Fruit fly (Drosophila melanogaster) whole organism, embryonic: ENCODE measurements around the gene Alg12.

Experiments used
- CG10979 ChIP-seq: fragments of 200-800 bp; sonication (Bioruptor generic); optimal IDR thresholded peaks from 2 replicates; lab custom pipeline; 2018; ENCODE audit warnings: missing biosample characterization, mild to moderate bottlenecking, missing genetic modification characterization, moderate library complexity
- CG12942 ChIP-seq: fragments of 200-800 bp; sonication (Bioruptor generic); optimal IDR thresholded peaks from 3 replicates; lab custom pipeline; 2016; ENCODE audit warnings: missing biosample characterization, missing genetic modification characterization
- CG13123 ChIP-seq: fragments of 200-800 bp; sonication (Bioruptor generic); optimal IDR thresholded peaks from 2 replicates; lab custom pipeline; 2016; ENCODE audit warnings: missing biosample characterization, missing genetic modification characterization
- CG13775 ChIP-seq: fragments of 200-800 bp; sonication (Bioruptor generic); optimal IDR thresholded peaks from 3 replicates; lab custom pipeline; 2017; ENCODE audit warnings: missing biosample characterization, mild to moderate bottlenecking, missing genetic modification characterization
- CG1603 ChIP-seq: fragments of 200-800 bp; sonication (Bioruptor generic); optimal IDR thresholded peaks from 2 replicates; lab custom pipeline; 2019; ENCODE audit warnings: missing biosample characterization, mild to moderate bottlenecking, missing genetic modification characterization, moderate library complexity
- CG1792 ChIP-seq: fragments of 200-800 bp; sonication (Bioruptor generic); optimal IDR thresholded peaks from 2 replicates; lab custom pipeline; 2016; ENCODE audit warnings: missing biosample characterization, missing genetic modification characterization
- CG18764 ChIP-seq: fragments of 200-800 bp; sonication (Bioruptor generic); optimal IDR thresholded peaks from 3 replicates; lab custom pipeline; 2016; ENCODE audit warnings: missing biosample characterization, missing genetic modification characterization
- CG2120 ChIP-seq: fragments of 200-800 bp; sonication (Bioruptor generic); optimal IDR thresholded peaks from 3 replicates; lab custom pipeline; 2016; ENCODE audit warnings: missing biosample characterization, missing genetic modification characterization
- CG2875 ChIP-seq: fragments of 200-800 bp; sonication (Bioruptor generic); optimal IDR thresholded peaks from 2 replicates; lab custom pipeline; 2017; ENCODE audit warnings: missing biosample characterization, mild to moderate bottlenecking, missing genetic modification characterization, missing genetic modification reagents
- CG33213 ChIP-seq: fragments of 200-800 bp; sonication (Bioruptor generic); optimal IDR thresholded peaks from 3 replicates; lab custom pipeline; 2016; ENCODE audit warnings: missing biosample characterization, missing genetic modification characterization
- CG34422 ChIP-seq: fragments of 200-800 bp; sonication (Bioruptor generic); IDR thresholded peaks from 3 replicates; pipeline ENCODE4 v1.3.6; 2022; ENCODE audit warnings: missing biosample characterization, missing genetic modification characterization
- CG4617 ChIP-seq: fragments of 200-800 bp; sonication (Bioruptor generic); optimal IDR thresholded peaks from 3 replicates; lab custom pipeline; 2016; ENCODE audit warnings: missing biosample characterization, missing genetic modification characterization, borderline replicate concordance
- CG4730 ChIP-seq: fragments of 200-800 bp; sonication (Bioruptor generic); IDR thresholded peaks from 2 replicates; pipeline ENCODE4 v1.3.6; 2022; ENCODE audit warnings: missing biosample characterization, missing genetic modification characterization
- CG6689 ChIP-seq: fragments of 200-800 bp; sonication (Bioruptor generic); IDR thresholded peaks from 2 replicates; pipeline ENCODE4 v1.3.6; 2022; ENCODE audit warnings: missing biosample characterization, missing genetic modification characterization
- CG7357 ChIP-seq: fragments of 200-800 bp; sonication (Bioruptor generic); IDR thresholded peaks from 3 replicates; pipeline ENCODE4 v1.3.6; 2022; ENCODE audit warnings: missing biosample characterization, missing genetic modification characterization
- CG7839 ChIP-seq: fragments of 200-800 bp; sonication (Bioruptor generic); optimal IDR thresholded peaks from 3 replicates; lab custom pipeline; 2018; ENCODE audit warnings: missing biosample characterization, mild to moderate bottlenecking, missing genetic modification characterization, moderate library complexity
- CG7963 ChIP-seq: fragments of 200-800 bp; sonication (Bioruptor generic); IDR thresholded peaks from 3 replicates; pipeline ENCODE4 v1.3.6; 2022; ENCODE audit warnings: missing biosample characterization, missing genetic modification characterization; ENCODE audit not compliant: partially characterized antibody
- CG8359 ChIP-seq: fragments of 200-800 bp; sonication (Bioruptor generic); optimal IDR thresholded peaks from 2 replicates; lab custom pipeline; 2017; ENCODE audit warnings: missing biosample characterization, mild to moderate bottlenecking, missing genetic modification characterization, borderline replicate concordance
- CG8765 ChIP-seq: fragments of 200-800 bp; sonication (Bioruptor generic); IDR thresholded peaks from 2 replicates; pipeline ENCODE4 v1.3.6; 2022; ENCODE audit warnings: missing biosample characterization, missing genetic modification characterization
- CHES-1-like ChIP-seq: fragments of 200-800 bp; sonication (Bioruptor generic); optimal IDR thresholded peaks from 2 replicates; lab custom pipeline; 2016; ENCODE audit warnings: missing biosample characterization, missing genetic modification characterization
- Camta ChIP-seq: fragments of 200-800 bp; sonication (Bioruptor generic); optimal IDR thresholded peaks from 2 replicates; lab custom pipeline; 2016; ENCODE audit warnings: missing biosample characterization, missing genetic modification characterization
- D19A ChIP-seq: fragments of 200-800 bp; optimal IDR thresholded peaks from 3 replicates; lab custom pipeline; 2019; ENCODE audit warnings: missing biosample characterization, mild to moderate bottlenecking, missing genetic modification characterization, moderate library complexity
- Dek ChIP-seq: fragments of 200-800 bp; sonication (Bioruptor generic); optimal IDR thresholded peaks from 3 replicates; lab custom pipeline; 2019; ENCODE audit warnings: missing biosample characterization, mild to moderate bottlenecking, missing genetic modification characterization, moderate library complexity
- Elba2 ChIP-seq: fragments of 200-800 bp; sonication (Bioruptor generic); optimal IDR thresholded peaks from 3 replicates; lab custom pipeline; 2016; ENCODE audit warnings: missing biosample characterization, missing genetic modification characterization
- Fer3 ChIP-seq: fragments of 200-800 bp; sonication (Bioruptor generic); optimal IDR thresholded peaks from 2 replicates; lab custom pipeline; 2018; ENCODE audit warnings: missing biosample characterization, mild to moderate bottlenecking, missing genetic modification characterization, moderate library complexity
- Gsc ChIP-seq: fragments of 200-800 bp; sonication (Bioruptor generic); IDR thresholded peaks from 2 replicates; pipeline ENCODE4 v1.3.6; 2022; ENCODE audit warnings: missing biosample characterization, missing genetic modification characterization
- Hey ChIP-seq: fragments of 200-800 bp; sonication (Bioruptor generic); optimal IDR thresholded peaks from 3 replicates; lab custom pipeline; 2018; ENCODE audit warnings: missing biosample characterization, mild to moderate bottlenecking, missing genetic modification characterization
- HmgD ChIP-seq: fragments of 200-800 bp; sonication (Bioruptor generic); optimal IDR thresholded peaks from 3 replicates; lab custom pipeline; 2016; ENCODE audit warnings: missing biosample characterization, missing genetic modification characterization
- HmgZ ChIP-seq: fragments of 200-800 bp; sonication (Bioruptor generic); optimal IDR thresholded peaks from 2 replicates; lab custom pipeline; 2018; ENCODE audit warnings: missing biosample characterization, mild to moderate bottlenecking, missing genetic modification characterization
- MESR4 ChIP-seq: fragments of 200-800 bp; sonication (Bioruptor generic); optimal IDR thresholded peaks from 2 replicates; lab custom pipeline; 2018; ENCODE audit warnings: missing biosample characterization, mild to moderate bottlenecking, missing genetic modification characterization, moderate library complexity
- Rx ChIP-seq: fragments of 200-800 bp; sonication (Bioruptor generic); IDR thresholded peaks from 2 replicates; pipeline ENCODE4 v1.3.6; 2022; ENCODE audit warnings: missing biosample characterization, missing genetic modification characterization
- Six4 ChIP-seq: fragments of 200-800 bp; sonication (Bioruptor generic); optimal IDR thresholded peaks from 2 replicates; lab custom pipeline; 2016; ENCODE audit warnings: missing biosample characterization, missing genetic modification characterization
- Vsx1 ChIP-seq: fragments of 200-800 bp; sonication (Bioruptor generic); optimal IDR thresholded peaks from 2 replicates; lab custom pipeline; 2017; ENCODE audit warnings: missing biosample characterization, mild to moderate bottlenecking, missing genetic modification characterization, missing genetic modification reagents
- ap ChIP-seq: fragments of 200-800 bp; sonication (Bioruptor generic); IDR thresholded peaks from 2 replicates; pipeline ENCODE4 v1.3.6; 2022; ENCODE audit warnings: missing biosample characterization, missing genetic modification characterization
- cato ChIP-seq: fragments of 200-800 bp; sonication (Bioruptor generic); optimal IDR thresholded peaks from 2 replicates; lab custom pipeline; 2016; ENCODE audit warnings: missing biosample characterization, missing genetic modification characterization, borderline replicate concordance
- danr ChIP-seq: fragments of 200-800 bp; sonication (Bioruptor generic); IDR thresholded peaks from 2 replicates; pipeline ENCODE4 v1.3.6; 2022; ENCODE audit warnings: missing biosample characterization, missing genetic modification characterization
- fd96Cb ChIP-seq: fragments of 200-800 bp; sonication (Bioruptor generic); optimal IDR thresholded peaks from 2 replicates; lab custom pipeline; 2018; ENCODE audit warnings: missing biosample characterization, mild to moderate bottlenecking, missing genetic modification characterization, moderate library complexity
- gcm ChIP-seq: fragments of 200-800 bp; sonication (Bioruptor generic); optimal IDR thresholded peaks from 2 replicates; lab custom pipeline; 2019; ENCODE audit warnings: missing biosample characterization, mild to moderate bottlenecking, missing genetic modification characterization, moderate library complexity
- gfzf ChIP-seq: fragments of 200-800 bp; sonication (Bioruptor generic); optimal IDR thresholded peaks from 2 replicates; lab custom pipeline; 2016; ENCODE audit warnings: missing biosample characterization, mild to moderate bottlenecking, missing genetic modification characterization, moderate library complexity
- ham ChIP-seq: fragments of 200-800 bp; sonication (Bioruptor generic); IDR thresholded peaks from 2 replicates; pipeline ENCODE4 v1.3.6; 2022; ENCODE audit warnings: missing biosample characterization, missing genetic modification characterization
- jumu ChIP-seq: fragments of 200-800 bp; sonication (Bioruptor generic); optimal IDR thresholded peaks from 3 replicates; lab custom pipeline; 2016; ENCODE audit warnings: missing biosample characterization, missing genetic modification characterization
- lov ChIP-seq, 2 experiments: fragments of 200-800 bp in 1 of 2; fragments of >200 bp in 1 of 2; sonication (Bioruptor generic) in 1 of 2; IDR thresholded peaks in 1 of 2; optimal IDR thresholded peaks in 1 of 2; 2 replicates in 1 of 2; 3 replicates in 1 of 2; pipeline versions ENCODE4 v1.3.6 to Lab custom; 2017 to 2022; ENCODE audit warnings: missing biosample characterization in 1 of 2, missing genetic modification characterization in 1 of 2
- mirr ChIP-seq: fragments of 200-800 bp; sonication (Bioruptor generic); optimal IDR thresholded peaks from 3 replicates; lab custom pipeline; 2018; ENCODE audit warnings: missing biosample characterization, mild to moderate bottlenecking, missing genetic modification characterization
- onecut ChIP-seq: fragments of 200-800 bp; sonication (Bioruptor generic); IDR thresholded peaks from 2 replicates; pipeline ENCODE4 v1.3.6; 2022; ENCODE audit warnings: missing biosample characterization, missing genetic modification characterization
- pzg ChIP-seq: fragments of 200-800 bp; sonication (Bioruptor generic); optimal IDR thresholded peaks from 3 replicates; lab custom pipeline; 2018; ENCODE audit warnings: missing biosample characterization, mild to moderate bottlenecking, missing genetic modification characterization, moderate library complexity
- row ChIP-seq: fragments of 200-800 bp; sonication (Bioruptor generic); IDR thresholded peaks from 3 replicates; pipeline ENCODE4 v1.3.6; 2022; ENCODE audit warnings: missing biosample characterization, missing genetic modification characterization
- sens ChIP-seq: fragments of 200-800 bp; sonication (Bioruptor generic); peaks from one replicate; lab custom pipeline; 2016; ENCODE audit warnings: missing biosample characterization, missing genetic modification characterization
- seq ChIP-seq: fragments of 200-800 bp; sonication (Bioruptor generic); IDR thresholded peaks from 2 replicates; pipeline ENCODE4 v1.3.6; 2022; ENCODE audit warnings: missing biosample characterization, missing genetic modification characterization
- tin ChIP-seq: fragments of 200-800 bp; sonication (Bioruptor generic); optimal IDR thresholded peaks from 3 replicates; lab custom pipeline; 2016; ENCODE audit warnings: missing biosample characterization, missing genetic modification characterization
- twi ChIP-seq: fragments of 200-800 bp; optimal IDR thresholded peaks from 2 replicates; lab custom pipeline; 2019; ENCODE audit warnings: missing biosample characterization, mild to moderate bottlenecking, missing genetic modification characterization, moderate library complexity

Gene Alg12

dm6 chr3R:9771519-9771972, 15.3 kb downstream of the Alg12 start, which contains the start of gene CG9471 (continued):
- TF ChIP-seq lov (optimal IDR thresholded peaks at IDR 0.05; lab: Kevin White, UChicago), result no peak
- peak; percentile 87 for TF ChIP-seq lov (GFP tag; IDR thresholded peaks at IDR 0.05; lab: Robert Waterston, UW)
- TF ChIP-seq HmgZ (tag; lab: Kevin White, UChicago), result peak; percentile 96
- peak; percentile 83 for TF ChIP-seq CG1792
- peak; percentile 88 for TF ChIP-seq Six4 (GFP tag; lab: Kevin White, UChicago)
- TF ChIP-seq cato (GFP tag; lab: Kevin White, UChicago), result peak; percentile 83
- peak; percentile 94 for TF ChIP-seq CG6689 (GFP tag; lab: Robert Waterston, UW)
- TF ChIP-seq CG7839 (tag; lab: Kevin White, UChicago), result peak; percentile 92
- TF ChIP-seq CHES-1-like, result peak; percentile 84
- TF ChIP-seq Camta (GFP tag; lab: Kevin White, UChicago), result peak; percentile 87
- peak; percentile 78 for TF ChIP-seq CG2875 (GFP tag; lab: Kevin White, UChicago)
- peak; percentile 70 for TF ChIP-seq Gsc (GFP tag; lab: Robert Waterston, UW)
- peak; percentile 84 for TF ChIP-seq CG1603 (tag; lab: Kevin White, UChicago)
- TF ChIP-seq sens, result peak; percentile 98
- TF ChIP-seq CG2120 (GFP tag; lab: Kevin White, UChicago), result peak; percentile 96
- peak; percentile 83 for TF ChIP-seq CG7357 (GFP tag; lab: Robert Waterston, UW)
- TF ChIP-seq twi, result peak; percentile 73
- no peak for TF ChIP-seq CG7963 (GFP tag; lab: Robert Waterston, UW)
- peak; percentile 47 for TF ChIP-seq HmgD (GFP tag; lab: Kevin White, UChicago)
- peak; percentile 74 for TF ChIP-seq danr (GFP tag; lab: Robert Waterston, UW)
- TF ChIP-seq pzg (GFP tag; lab: Kevin White, UChicago), result peak; percentile 54
- TF ChIP-seq CG10979, result peak; percentile 86
- peak; percentile 93 for TF ChIP-seq CG34422 (GFP tag; lab: Robert Waterston, UW)
- TF ChIP-seq CG12942 (GFP tag; lab: Kevin White, UChicago), result peak; percentile 88
- TF ChIP-seq CG4617 (GFP tag; lab: Kevin White, UChicago), result peak; percentile 81
- peak; percentile 86 for TF ChIP-seq jumu (GFP tag; lab: Kevin White, UChicago)
- TF ChIP-seq CG18764 (GFP tag; lab: Kevin White, UChicago), result peak; percentile 82
- peak; percentile 88 for TF ChIP-seq mirr
- TF ChIP-seq CG8765, result peak; percentile 70; the same call in 1 of the 2 replicates
- TF ChIP-seq Rx, result peak; percentile 90
- no peak for TF ChIP-seq gfzf (GFP tag; lab: Kevin White, UChicago)
- peak; percentile 90 for TF ChIP-seq ap
- TF ChIP-seq CG13775 (GFP tag; lab: Kevin White, UChicago), result peak; percentile 91
- TF ChIP-seq tin, result peak; percentile 88
- TF ChIP-seq CG33213, result peak; percentile 80
- peak; percentile 98 for TF ChIP-seq row
- peak; percentile 71; the same call in 1 of the 2 replicates for TF ChIP-seq ham
- peak; percentile 92 for TF ChIP-seq fd96Cb (tag; lab: Kevin White, UChicago)
- TF ChIP-seq Fer3 (tag; lab: Kevin White, UChicago), result peak; percentile 94
- peak; percentile 89 for TF ChIP-seq CG4730
- peak; percentile 94 for TF ChIP-seq gcm (GFP tag; lab: Kevin White, UChicago)
- peak; percentile 87 for TF ChIP-seq D19A (tag; lab: Kevin White, UChicago)
- TF ChIP-seq Elba2, result peak; percentile 54
- peak; percentile 83 for TF ChIP-seq CG13123 (GFP tag; lab: Kevin White, UChicago)
- TF ChIP-seq onecut (GFP tag; lab: Robert Waterston, UW), result peak; percentile 80
- peak; percentile 26 for TF ChIP-seq MESR4 (GFP tag; lab: Kevin White, UChicago)
- TF ChIP-seq CG8359, result peak; percentile 14
- TF ChIP-seq seq, result peak; percentile 92
- peak; percentile 49 for TF ChIP-seq Hey (tag; lab: Kevin White, UChicago)
- TF ChIP-seq Vsx1 (GFP tag; lab: Kevin White, UChicago), result peak; percentile 74
- peak; percentile 90 for TF ChIP-seq Dek (tag; lab: Kevin White, UChicago)
